Worm (Caenorhabditis elegans) whole organism, L2 larva: ENCODE data around the gene F10C1.8.

ENCODE experiments used
- F13H6.1 ChIP-seq: sonication (generic microtip); optimal IDR thresholded peaks from 2 replicates; lab custom pipeline; 2016; ENCODE audit warnings: missing genetic modification characterization, missing compliant biosample characterization
- ama-1 ChIP-seq: fragments of 150-350 bp; optimal IDR thresholded peaks from 2 replicates; lab custom pipeline; 2018; ENCODE audit warnings: inconsistent platforms
- ceh-82 ChIP-seq: fragments of 150-350 bp; optimal IDR thresholded peaks from 2 replicates; lab custom pipeline; 2014; ENCODE audit warnings: missing biosample characterization, missing genetic modification characterization
- egl-27 ChIP-seq: sonication (generic microtip); optimal IDR thresholded peaks from 3 replicates; lab custom pipeline; 2017; ENCODE audit warnings: missing biosample characterization, missing genetic modification reagents, missing genetic modification characterization
- elt-3 ChIP-seq: sonication (generic microtip); optimal IDR thresholded peaks from 2 replicates; lab custom pipeline; 2017; ENCODE audit warnings: missing biosample characterization, missing genetic modification characterization
- lin-13 ChIP-seq: fragments of 150-350 bp; optimal IDR thresholded peaks from 2 replicates; lab custom pipeline; 2014; ENCODE audit warnings: missing biosample characterization, missing genetic modification reagents, missing genetic modification characterization
- nhr-12 ChIP-seq: fragments of 150-350 bp; optimal IDR thresholded peaks from 2 replicates; lab custom pipeline; 2014; ENCODE audit warnings: missing biosample characterization, missing genetic modification characterization
- nhr-237 ChIP-seq: fragments of 150-350 bp; optimal IDR thresholded peaks from 2 replicates; lab custom pipeline; 2014; ENCODE audit warnings: missing biosample characterization, missing genetic modification characterization
- nhr-6 ChIP-seq: fragments of 150-350 bp; optimal IDR thresholded peaks from 2 replicates; lab custom pipeline; 2014; ENCODE audit warnings: missing biosample characterization, missing genetic modification characterization
- skn-1 ChIP-seq: sonication (generic microtip); optimal IDR thresholded peaks from 2 replicates; lab custom pipeline; 2017; ENCODE audit warnings: missing biosample characterization, missing genetic modification characterization
- unc-62 ChIP-seq: fragments of 150-350 bp; optimal IDR thresholded peaks from 2 replicates; lab custom pipeline; 2014; ENCODE audit warnings: missing biosample characterization, missing genetic modification reagents, missing genetic modification characterization
- ztf-11 ChIP-seq: sonication (generic microtip); optimal IDR thresholded peaks from 2 replicates; lab custom pipeline; 2017; ENCODE audit warnings: missing biosample characterization, missing genetic modification characterization
- ztf-4 ChIP-seq: fragments of 150-350 bp; optimal IDR thresholded peaks from 2 replicates; lab custom pipeline; 2014; ENCODE audit warnings: missing biosample characterization, missing genetic modification characterization

- no peak for TF ChIP-seq unc-62 (GFP tag; lab: Kevin White, UChicago)
- TF ChIP-seq skn-1 (tag; lab: Kevin White, UChicago): no peak
- TF ChIP-seq nhr-12: no peak
- TF ChIP-seq ztf-11 (tag; lab: Kevin White, UChicago): no peak
- no peak for TF ChIP-seq F13H6.1 (tag; lab: Kevin White, UChicago)
- TF ChIP-seq ama-1: no peak
- TF ChIP-seq elt-3 (tag; lab: Kevin White, UChicago): no peak
- no peak for TF ChIP-seq nhr-6 (tag; lab: Kevin White, UChicago)
- TF ChIP-seq ceh-82 (tag; lab: Kevin White, UChicago): no peak
- no peak for TF ChIP-seq egl-27
- TF ChIP-seq lin-13 (GFP tag; lab: Kevin White, UChicago): no peak
- TF ChIP-seq ztf-4 (tag; lab: Kevin White, UChicago): no peak
- TF ChIP-seq nhr-237 (tag; lab: Kevin White, UChicago): no peak
These were observed 46.7 kb upstream of the F10C1.8 start, which contains the start of gene osta-2 for ce11 chrII:5707532-5707931.
